Fruit fly (Drosophila melanogaster): ENCODE data around the gene CG33502.

CG33502 gene

DNA sequence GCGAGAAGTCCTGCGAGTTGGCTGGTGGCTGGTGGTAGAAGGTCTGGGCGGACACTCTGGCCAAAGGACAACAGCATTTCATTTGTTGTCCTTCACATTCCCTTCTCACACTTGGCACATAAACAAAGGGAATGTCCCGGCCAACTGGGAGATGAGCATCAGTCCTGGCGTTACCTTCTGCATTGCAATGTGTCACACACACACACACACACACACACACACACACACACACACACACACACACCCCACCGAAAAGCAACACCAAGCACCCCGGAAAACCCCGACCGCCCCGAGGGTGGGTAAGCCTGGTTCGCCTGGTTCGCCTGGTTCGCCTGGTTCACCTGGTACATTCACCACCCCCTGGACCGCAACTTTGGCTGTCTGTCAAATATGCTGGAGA lies 43.5 kb downstream of the CG33502 start:
- TF ChIP-seq CG4318 (GFP tag; optimal IDR thresholded peaks at IDR 0.05) (no peak), net (GFP tag; optimal IDR thresholded peaks at IDR 0.05) (no peak), Hr39 (GFP tag; optimal IDR thresholded peaks at IDR 0.05) (no peak), CG31627 (GFP tag; optimal IDR thresholded peaks at IDR 0.05) (no peak), achi (GFP tag; optimal IDR thresholded peaks at IDR 0.05) (no peak), CG7368 (GFP tag; optimal IDR thresholded peaks at IDR 0.05) (no peak)

DNA sequence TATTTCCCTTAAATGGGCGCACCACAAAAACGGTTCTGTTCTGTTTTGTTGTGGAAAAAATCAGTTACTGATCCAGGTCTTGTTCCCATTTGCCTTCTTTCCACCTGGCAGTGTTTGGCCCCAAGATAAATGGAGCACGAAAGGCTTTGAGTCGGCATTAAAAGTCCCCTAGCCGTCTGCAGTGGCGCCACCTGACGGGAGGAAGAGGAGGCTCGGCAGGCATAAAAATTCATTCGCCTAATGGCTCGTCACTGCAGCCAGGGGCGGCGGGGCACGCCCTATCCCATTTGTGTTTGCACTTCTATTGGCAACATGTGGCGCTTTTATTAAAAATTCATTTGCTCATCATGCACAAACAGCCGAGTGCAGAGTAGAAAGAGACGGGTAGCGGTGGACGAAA lies 45.8 kb downstream of the CG33502 start:
- TF ChIP-seq Ets96B (tag; optimal IDR thresholded peaks at IDR 0.05) = no peak
- TF ChIP-seq Sox102F (GFP tag; optimal IDR thresholded peaks at IDR 0.05) = no peak
- TF ChIP-seq topi (GFP tag; optimal IDR thresholded peaks at IDR 0.05) = no peak
- no peak for TF ChIP-seq CG1621 (tag; optimal IDR thresholded peaks at IDR 0.05)
- TF ChIP-seq CG15336 (GFP tag; IDR thresholded peaks at IDR 0.05) = no peak
- no peak for TF ChIP-seq CG4318 (GFP tag; optimal IDR thresholded peaks at IDR 0.05)
- TF ChIP-seq fd59A (GFP tag; optimal IDR thresholded peaks at IDR 0.05) = no peak
- TF ChIP-seq fkh (GFP tag; optimal IDR thresholded peaks at IDR 0.05) = no peak
- TF ChIP-seq Blimp-1 (GFP tag; optimal IDR thresholded peaks at IDR 0.05) = no peak

DNA sequence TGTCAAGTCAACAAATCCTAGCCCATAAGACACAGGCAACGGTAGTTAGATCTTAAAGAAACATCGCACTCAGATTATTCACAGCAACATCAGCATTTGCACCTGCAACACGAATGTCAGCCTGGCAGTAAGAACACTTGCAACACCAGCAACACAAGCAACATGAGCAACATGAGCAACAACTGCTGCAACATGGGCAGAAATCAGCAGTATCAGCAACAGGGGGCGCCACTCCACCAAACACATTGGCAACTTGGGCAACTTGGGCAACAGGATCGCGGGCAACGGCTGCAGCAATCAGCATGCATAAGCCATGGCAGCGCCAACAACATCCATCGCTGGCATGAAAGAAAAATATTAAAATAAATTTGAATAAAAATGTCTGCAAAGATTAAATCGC lies 48.5 kb downstream of the CG33502 start:
- no peak for TF ChIP-seq Smox (GFP tag; optimal IDR thresholded peaks at IDR 0.05)
